Fruit fly (Drosophila melanogaster) whole organism, pupa: ENCODE measurements around the gene CG14074.

Experiments used
- CG10348 ChIP-seq: fragments of 200-800 bp; sonication (Bioruptor generic); IDR thresholded peaks from 2 replicates; pipeline ENCODE4 v1.3.6; 2022; ENCODE audit warnings: missing biosample characterization, missing genetic modification characterization
- CG12605 ChIP-seq: fragments of 200-800 bp; sonication (Bioruptor generic); IDR thresholded peaks from 2 replicates; pipeline ENCODE4 v1.3.6; 2022; ENCODE audit warnings: missing biosample characterization, missing genetic modification characterization
- CG32121 ChIP-seq: fragments of 200-800 bp; sonication (Bioruptor generic); IDR thresholded peaks from 2 replicates; pipeline ENCODE4 v1.3.6; 2022; ENCODE audit warnings: missing biosample characterization, missing genetic modification characterization
- CG8159 ChIP-seq: fragments of 200-800 bp; sonication (Bioruptor generic); optimal IDR thresholded peaks from 3 replicates; lab custom pipeline; 2018; ENCODE audit warnings: missing biosample characterization, mild to moderate bottlenecking, missing genetic modification characterization, moderate library complexity
- CG8301 ChIP-seq: fragments of 200-800 bp; sonication (Bioruptor generic); optimal IDR thresholded peaks from 2 replicates; lab custom pipeline; 2018; ENCODE audit warnings: missing biosample characterization, mild to moderate bottlenecking, missing genetic modification characterization
- CG9948 ChIP-seq: fragments of 200-800 bp; sonication (Bioruptor generic); optimal IDR thresholded peaks from 2 replicates; lab custom pipeline; 2018; ENCODE audit warnings: missing biosample characterization, mild to moderate bottlenecking, missing genetic modification characterization, moderate library complexity
- D1 ChIP-seq: fragments of 200-800 bp; sonication (Bioruptor generic); optimal IDR thresholded peaks from 2 replicates; lab custom pipeline; 2018; ENCODE audit warnings: missing biosample characterization, mild to moderate bottlenecking, missing genetic modification characterization, moderate library complexity
- EcR ChIP-seq: fragments of 200-800 bp; sonication (Bioruptor generic); optimal IDR thresholded peaks from 3 replicates; lab custom pipeline; 2019; ENCODE audit warnings: missing biosample characterization, missing genetic modification characterization, mild to moderate bottlenecking, moderate library complexity, missing genetic modification reagents
- Pif1B ChIP-seq: fragments of 200-800 bp; sonication (Bioruptor generic); optimal IDR thresholded peaks from 3 replicates; lab custom pipeline; 2016; ENCODE audit warnings: missing biosample characterization, missing genetic modification characterization
- gl ChIP-seq: fragments of 200-800 bp; sonication (Bioruptor generic); optimal IDR thresholded peaks from 2 replicates; lab custom pipeline; 2018; ENCODE audit warnings: missing biosample characterization, mild to moderate bottlenecking, missing genetic modification characterization

DNA sequence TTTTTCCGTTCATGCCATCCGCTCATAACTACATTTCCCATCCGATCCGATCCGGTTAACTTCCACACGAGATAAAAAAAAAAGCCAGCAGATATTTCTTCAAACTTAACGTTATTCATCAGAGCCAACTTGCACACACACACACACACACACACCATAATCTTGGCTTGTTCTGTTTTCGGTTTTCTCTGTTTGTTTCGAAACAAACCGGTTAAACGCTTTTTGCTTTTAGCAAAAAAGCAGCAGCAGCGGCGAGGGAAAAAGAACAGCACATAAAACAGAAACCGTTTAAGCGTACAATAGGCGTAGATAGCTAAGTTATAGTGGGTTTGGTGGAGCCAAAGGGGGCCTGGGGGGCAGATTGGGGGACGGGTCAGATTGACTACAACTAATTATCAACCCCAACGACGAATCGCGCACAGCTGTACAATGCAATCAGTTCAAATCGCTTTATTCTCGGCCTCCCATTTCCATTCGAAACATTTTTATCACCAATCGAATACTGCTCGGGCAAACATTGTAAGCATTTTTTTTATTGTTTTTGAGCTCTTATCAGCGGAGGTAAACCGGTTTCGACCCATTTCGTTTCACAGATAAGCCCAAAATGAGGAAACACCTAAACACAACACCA is 48.6 kb upstream of the CG14074 start:
- TF ChIP-seq Pif1B (no peak), CG32121 (0 out of 2 replicates have a peak, but pooled peaks have one; percentile 15), CG8159 (tag; lab: Kevin White, UChicago) (no peak), CG8301 (no peak), EcR (GFP tag; lab: Kevin White, UChicago) (peak; percentile 28), CG9948 (tag; lab: Kevin White, UChicago) (no peak), CG10348 (no peak), D1 (tag; lab: Kevin White, UChicago) (no peak), CG12605 (no peak), gl (peak; percentile 30)
